Fruit fly (Drosophila melanogaster): ENCODE data around the gene CG46320.

DNA sequence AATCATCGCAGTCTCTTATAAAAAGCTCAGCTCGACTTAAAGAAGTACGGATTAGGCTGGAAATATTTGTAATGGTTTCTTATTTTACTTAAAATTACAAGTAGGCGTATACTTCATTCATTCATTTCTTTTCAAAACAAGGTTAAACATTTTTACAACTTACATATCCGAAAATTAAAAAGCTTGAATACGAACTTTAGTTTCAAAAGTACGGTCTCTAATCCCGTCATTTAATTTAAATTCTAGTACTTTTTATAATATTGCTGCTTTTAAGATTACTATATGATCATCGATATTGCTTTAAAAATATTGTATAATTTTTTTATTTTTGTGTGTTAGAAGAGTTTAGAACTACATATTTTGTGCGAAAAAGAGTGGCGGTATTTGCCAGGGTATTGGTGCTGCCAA lies 33.7 kb upstream of the CG46320 start:
- TF ChIP-seq insv (optimal IDR thresholded peaks at IDR 0.05) (no peak), Sin3A (optimal IDR thresholded peaks at IDR 0.05) (no peak), ttk (optimal IDR thresholded peaks at IDR 0.05) (no peak), Myc (optimal IDR thresholded peaks at IDR 0.05) (no peak), psq (optimal IDR thresholded peaks at IDR 0.05) (no peak)
